Worm (Caenorhabditis elegans) whole organism, L3 larva: ENCODE measurements around the gene R07C12.3.
"Not testable (repeated sequence)": the region's sequence is repeated elsewhere in the genome, so short reads cannot be mapped to it uniquely, and the experiment has no call there.

Experiments used
- R02D3.7 ChIP-seq: fragments of 150-350 bp; optimal IDR thresholded peaks from 2 replicates; lab custom pipeline; 2014; ENCODE audit warnings: missing biosample characterization, missing genetic modification characterization
- ZK546.5 ChIP-seq: sonication (generic microtip); optimal IDR thresholded peaks from 2 replicates; lab custom pipeline; 2017; ENCODE audit warnings: missing biosample characterization, missing genetic modification characterization
- aly-2 ChIP-seq: fragments of 150-350 bp; optimal IDR thresholded peaks from 2 replicates; lab custom pipeline; 2014; ENCODE audit warnings: missing biosample characterization, missing genetic modification characterization
- ama-1 ChIP-seq: fragments of 150-350 bp; optimal IDR thresholded peaks from 2 replicates; lab custom pipeline; 2018
- ceh-16 ChIP-seq: sonication (generic microtip); optimal IDR thresholded peaks from 2 replicates; lab custom pipeline; 2017; ENCODE audit warnings: missing biosample characterization, missing genetic modification characterization
- egl-27 ChIP-seq: sonication (generic microtip); optimal IDR thresholded peaks from 4 replicates; lab custom pipeline; 2017; ENCODE audit warnings: missing biosample characterization, missing genetic modification reagents, missing genetic modification characterization
- elt-1 ChIP-seq: fragments of 150-350 bp; optimal IDR thresholded peaks from 2 replicates; lab custom pipeline; 2014; ENCODE audit warnings: missing biosample characterization, missing genetic modification characterization
- elt-2 ChIP-seq: sonication (generic microtip); optimal IDR thresholded peaks from 2 replicates; lab custom pipeline; 2016; ENCODE audit warnings: missing genetic modification reagents, mild to moderate bottlenecking, missing genetic modification characterization, missing compliant biosample characterization
- eor-1 ChIP-seq, 2 experiments: fragments of 150-350 bp; optimal IDR thresholded peaks; 2 replicates each; lab custom pipeline; 2014 to 2018; ENCODE audit warnings: missing biosample characterization in 2 of 2, missing genetic modification characterization in 2 of 2
- fkh-10 ChIP-seq: sonication (generic microtip); optimal IDR thresholded peaks from 2 replicates; lab custom pipeline; 2017; ENCODE audit warnings: missing biosample characterization, missing genetic modification reagents, missing genetic modification characterization
- fkh-2 ChIP-seq: fragments of 150-350 bp; optimal IDR thresholded peaks from 2 replicates; lab custom pipeline; 2014; ENCODE audit warnings: missing biosample characterization, missing genetic modification reagents, missing genetic modification characterization
- hmg-11 ChIP-seq: sonication (generic microtip); optimal IDR thresholded peaks from 2 replicates; lab custom pipeline; 2016; ENCODE audit warnings: missing genetic modification characterization, missing compliant biosample characterization
- jun-1 ChIP-seq: fragments of 150-350 bp; optimal IDR thresholded peaks from 2 replicates; lab custom pipeline; 2014; ENCODE audit warnings: missing biosample characterization, missing genetic modification reagents, missing genetic modification characterization
- lsy-12 ChIP-seq: sonication (generic microtip); optimal IDR thresholded peaks from 2 replicates; lab custom pipeline; 2016; ENCODE audit warnings: mild to moderate bottlenecking, missing genetic modification characterization, missing compliant biosample characterization
- mdl-1 ChIP-seq: fragments of 150-350 bp; optimal IDR thresholded peaks from 2 replicates; lab custom pipeline; 2014; ENCODE audit warnings: missing biosample characterization, missing genetic modification characterization
- nhr-12 ChIP-seq: fragments of 150-350 bp; optimal IDR thresholded peaks from 2 replicates; lab custom pipeline; 2014; ENCODE audit warnings: missing biosample characterization, missing genetic modification characterization
- nhr-23 ChIP-seq: fragments of 150-350 bp; optimal IDR thresholded peaks from 2 replicates; lab custom pipeline; 2014; ENCODE audit warnings: missing biosample characterization, missing genetic modification reagents, missing genetic modification characterization
- nhr-237 ChIP-seq: fragments of 150-350 bp; optimal IDR thresholded peaks from 2 replicates; lab custom pipeline; 2014; ENCODE audit warnings: missing biosample characterization, missing genetic modification characterization
- nhr-28 ChIP-seq: fragments of 150-350 bp; optimal IDR thresholded peaks from 2 replicates; lab custom pipeline; 2014; ENCODE audit warnings: missing biosample characterization, missing genetic modification characterization
- nhr-43 ChIP-seq: sonication (generic microtip); optimal IDR thresholded peaks from 2 replicates; lab custom pipeline; 2016; ENCODE audit warnings: mild to moderate bottlenecking, missing genetic modification characterization, missing compliant biosample characterization; ENCODE audit not compliant: poor library complexity, severe bottlenecking
- nhr-77 ChIP-seq: fragments of 150-350 bp; optimal IDR thresholded peaks from 2 replicates; lab custom pipeline; 2014; ENCODE audit warnings: missing biosample characterization, missing genetic modification characterization
- pha-4 ChIP-seq: fragments of 150-350 bp; optimal IDR thresholded peaks from 2 replicates; lab custom pipeline; 2014; ENCODE audit warnings: missing biosample characterization, missing genetic modification reagents, missing genetic modification characterization
- pqm-1 ChIP-seq: fragments of 150-350 bp; optimal IDR thresholded peaks from 2 replicates; lab custom pipeline; 2017; ENCODE audit warnings: missing biosample characterization, missing genetic modification characterization, inconsistent platforms
- sea-2 ChIP-seq: fragments of 150-350 bp; sonication (generic microtip); optimal IDR thresholded peaks from 4 replicates; lab custom pipeline; 2014; ENCODE audit warnings: missing biosample characterization, missing genetic modification reagents, missing genetic modification characterization
- snpc-4 ChIP-seq: fragments of 150-350 bp; optimal IDR thresholded peaks from 2 replicates; lab custom pipeline; 2014; ENCODE audit warnings: missing biosample characterization, missing genetic modification characterization
- unc-62 ChIP-seq: fragments of 150-350 bp; sonication (generic microtip); optimal IDR thresholded peaks from 4 replicates; lab custom pipeline; 2014; ENCODE audit warnings: missing biosample characterization, missing genetic modification reagents, missing genetic modification characterization
- zag-1 ChIP-seq: fragments of 150-350 bp; optimal IDR thresholded peaks from 2 replicates; lab custom pipeline; 2014; ENCODE audit warnings: missing biosample characterization, missing genetic modification characterization
- ztf-11 ChIP-seq: fragments of 150-350 bp; optimal IDR thresholded peaks from 2 replicates; lab custom pipeline; 2014; ENCODE audit warnings: missing biosample characterization, missing genetic modification characterization

The R07C12.3 gene

ce11 chrIV:4112387-4112786 lies 32.5 kb upstream of the R07C12.3 start, which contains the start of gene F49F1.14:
Gene F49F1.14, minus strand, starts transcription at chrIV:4112487.
- TF ChIP-seq nhr-28 (tag; lab: Kevin White, UChicago) (no peak), nhr-237 (tag; lab: Kevin White, UChicago) (no peak)
- TF ChIP-seq, all 47 proteins: peak for 0

- TF ChIP-seq nhr-237 (tag; lab: Kevin White, UChicago) = no peak
- no peak for TF ChIP-seq mdl-1
- no peak for TF ChIP-seq eor-1 (tag; optimal IDR thresholded peaks at IDR 0.05; lab: Kevin White, UChicago)
- no peak for TF ChIP-seq unc-62 (GFP tag; lab: Kevin White, UChicago)
- TF ChIP-seq lsy-12 (tag; lab: Kevin White, UChicago) = no peak
- no peak for TF ChIP-seq ztf-11 (tag; lab: Kevin White, UChicago)
- TF ChIP-seq ama-1 = no peak
- no peak for TF ChIP-seq ZK546.5 (tag; lab: Kevin White, UChicago)
- TF ChIP-seq aly-2 = no peak
- TF ChIP-seq snpc-4 (tag; lab: Kevin White, UChicago) = no peak
- TF ChIP-seq nhr-12 (tag; lab: Kevin White, UChicago) = no peak
- TF ChIP-seq fkh-10 (GFP tag; lab: Kevin White, UChicago) = no peak
These were observed 30.4 kb upstream of the R07C12.3 start, which contains the start of gene F49F1.15 for ce11 chrIV:4114526-4114925. Gene F49F1.15, minus strand, starts transcription at chrIV:4114626.

ce11 chrIV:4115634-4116033 lies 29.2 kb upstream of the R07C12.3 start, which contains the start of the genes F49F1.4 and F49F1.2:
Gene F49F1.4, minus strand, starts transcription at chrIV:4115734.
Gene F49F1.2, plus strand, starts transcription at chrIV:4115943.
- TF ChIP-seq pha-4 (no peak), pqm-1 (no peak), jun-1 (tag; lab: Kevin White, UChicago) (no peak), nhr-43 (tag; lab: Kevin White, UChicago) (no peak), eor-1 (tag; optimal IDR thresholded peaks at IDR 0.05; lab: Kevin White, UChicago) (no peak), nhr-23 (tag; lab: Kevin White, UChicago) (no peak), R02D3.7 (tag; lab: Kevin White, UChicago) (no peak), egl-27 (tag; lab: Kevin White, UChicago) (no peak), ceh-16 (tag; lab: Kevin White, UChicago) (no peak), lsy-12 (tag; lab: Kevin White, UChicago) (no peak)

DNA sequence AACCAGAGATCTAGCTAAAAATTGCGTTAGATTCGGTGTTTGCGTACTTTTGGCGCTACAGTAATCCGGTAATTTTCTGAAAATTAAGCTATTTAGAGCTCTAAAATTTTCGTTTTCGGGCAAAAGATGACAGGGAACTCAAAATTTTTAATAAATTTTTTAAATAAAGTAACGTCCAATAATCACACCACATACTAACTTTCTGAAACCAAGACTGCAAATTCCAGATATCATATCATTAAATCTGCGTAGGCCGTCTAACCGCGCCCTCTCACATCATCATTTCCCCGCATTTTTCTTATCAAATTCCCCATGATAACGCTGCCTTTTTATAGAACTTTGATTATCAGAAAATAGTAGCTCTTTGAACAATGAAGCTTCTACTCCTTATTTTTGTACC lies 27.5 kb upstream of the R07C12.3 start, which contains the start of gene drd-50:
drd-50 (plus strand) TSS at position 301 of the 400 bp plus-strand sequence.
- TF ChIP-seq hmg-11 = no peak
- TF ChIP-seq elt-2 = peak; percentile 65
- TF ChIP-seq, all 47 proteins: peak for 1

- TF ChIP-seq elt-2 = peak; percentile 63
- no peak for TF ChIP-seq eor-1 (tag; optimal IDR thresholded peaks at IDR 0.05; lab: Kevin White, UChicago)
These were observed 24.6 kb upstream of the R07C12.3 start, which contains the start of gene F49F1.5 for ce11 chrIV:4120263-4120662. Gene F49F1.5, minus strand, starts transcription at chrIV:4120415.

DNA sequence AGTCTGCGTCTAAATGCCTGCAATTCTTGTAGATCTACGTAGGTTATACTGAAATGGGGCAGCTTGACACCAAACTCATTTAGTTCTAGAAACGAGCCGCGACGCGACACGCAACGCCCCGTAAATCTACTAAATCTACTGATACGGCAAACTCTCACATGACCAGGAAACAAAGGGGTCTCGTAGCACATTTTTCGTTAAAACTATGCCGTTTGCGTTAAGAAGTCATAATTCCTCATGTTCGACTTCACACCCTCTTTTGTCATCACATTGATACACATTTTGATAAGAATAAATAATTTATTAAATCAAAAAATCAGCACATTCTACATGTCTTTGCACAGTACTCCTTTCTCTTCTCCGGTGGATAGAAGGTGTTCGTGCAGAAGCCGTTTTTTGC lies 23.8 kb upstream of the R07C12.3 start:
- TF ChIP-seq snpc-4 (tag; lab: Kevin White, UChicago) (no peak), elt-1 (tag; lab: Kevin White, UChicago) (no peak), sea-2 (GFP tag; lab: Kevin White, UChicago) (no peak), fkh-2 (tag; lab: Kevin White, UChicago) (no peak), pqm-1 (peak; percentile 31), ZK546.5 (tag; lab: Kevin White, UChicago) (no peak), elt-2 (peak; percentile 77)

DNA sequence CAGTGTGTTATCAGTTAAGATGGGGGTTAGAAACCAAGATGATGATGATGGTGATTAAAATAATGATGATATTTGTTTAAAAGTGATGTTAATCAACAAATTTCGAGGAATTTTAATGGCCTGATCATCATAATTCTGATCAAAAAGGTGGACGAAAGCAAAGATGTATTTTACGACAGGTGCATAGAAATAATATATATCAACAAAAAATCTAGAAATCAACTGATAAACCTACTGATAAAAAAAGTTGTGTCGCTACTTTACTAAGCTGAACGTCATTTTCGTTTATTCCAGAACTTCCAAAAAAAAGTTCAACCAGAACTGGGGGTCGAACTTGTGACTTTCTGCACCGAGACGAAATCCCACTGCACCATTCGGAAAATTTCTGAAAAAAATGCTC lies 21.8 kb upstream of the R07C12.3 start, which contains the start of gene mul-1:
mul-1 (minus strand) TSS at position 84 of the 400 bp plus-strand sequence.
- TF ChIP-seq zag-1 (tag; lab: Kevin White, UChicago) (no peak), elt-2 (peak; percentile 69), nhr-77 (no peak)

- TF ChIP-seq aly-2; elt-2; lsy-12 (tag; lab: Kevin White, UChicago): not testable (repeated sequence)
These were observed 19.2 kb upstream of the R07C12.3 start, which contains the start of gene F49F1.7 for ce11 chrIV:4125657-4126056. Gene F49F1.7, minus strand, starts transcription at chrIV:4125757.
